Worm (Caenorhabditis elegans) whole organism, L1 larva: ENCODE measurements around the gene dhs-23.

ENCODE experiments used
- C04F5.9 ChIP-seq: sonication (generic microtip); optimal IDR thresholded peaks from 2 replicates; lab custom pipeline; 2016; ENCODE audit warnings: missing genetic modification characterization, missing compliant biosample characterization
- C16A3.4 ChIP-seq: fragments of 150-350 bp; optimal IDR thresholded peaks from 2 replicates; lab custom pipeline; 2014; ENCODE audit warnings: missing biosample characterization, missing genetic modification characterization
- Y116A8C.19 ChIP-seq: sonication (generic microtip); optimal IDR thresholded peaks from 2 replicates; lab custom pipeline; 2016; ENCODE audit warnings: missing compliant biosample characterization, missing genetic modification characterization, borderline replicate concordance
- aha-1 ChIP-seq: fragments of 150-350 bp; optimal IDR thresholded peaks from 2 replicates; lab custom pipeline; 2014; ENCODE audit warnings: missing biosample characterization, missing genetic modification characterization
- aly-2 ChIP-seq: fragments of 150-350 bp; optimal IDR thresholded peaks from 2 replicates; lab custom pipeline; 2014; ENCODE audit warnings: missing biosample characterization, missing genetic modification characterization
- ceh-8 ChIP-seq: fragments of 200-800 bp; sonication (Bioruptor generic); optimal IDR thresholded peaks from 2 replicates; lab custom pipeline; 2018; ENCODE audit warnings: mild to moderate bottlenecking, missing genetic modification characterization, moderate library complexity, missing compliant biosample characterization
- ceh-88 ChIP-seq: fragments of 200-800 bp; sonication (Bioruptor generic); IDR thresholded peaks from 2 replicates; pipeline ENCODE4 v1.3.6; 2022; ENCODE audit warnings: missing genetic modification characterization, missing compliant biosample characterization
- ceh-90 ChIP-seq: sonication (generic microtip); optimal IDR thresholded peaks from 2 replicates; lab custom pipeline; 2016; ENCODE audit warnings: missing genetic modification characterization, missing compliant biosample characterization
- ces-1 ChIP-seq: fragments of 150-350 bp; optimal IDR thresholded peaks from 2 replicates; lab custom pipeline; 2014; ENCODE audit warnings: missing biosample characterization, missing genetic modification reagents, missing genetic modification characterization
- dsc-1 ChIP-seq: sonication (generic microtip); optimal IDR thresholded peaks from 2 replicates; lab custom pipeline; 2016; ENCODE audit warnings: mild to moderate bottlenecking, missing genetic modification characterization, missing compliant biosample characterization
- efl-1 ChIP-seq, 4 experiments: fragments of 150-350 bp; optimal IDR thresholded peaks in 3 of 4; peaks in 1 of 4; 1 replicate in 1 of 4; 2 replicates in 3 of 4; lab custom pipeline; 2014; ENCODE audit warnings: missing biosample characterization in 2 of 4, missing genetic modification characterization in 2 of 4, missing genetic modification reagents in 2 of 4
- efl-3 ChIP-seq: fragments of 200-800 bp; sonication (Bioruptor generic); optimal IDR thresholded peaks from 2 replicates; lab custom pipeline; 2018; ENCODE audit warnings: mild to moderate bottlenecking, missing genetic modification characterization, missing compliant biosample characterization
- egl-13 ChIP-seq: sonication (generic microtip); optimal IDR thresholded peaks from 2 replicates; lab custom pipeline; 2016; ENCODE audit warnings: missing genotype, missing genetic modification reagents, missing genetic modification characterization, missing compliant biosample characterization
- elt-3 ChIP-seq, 6 experiments: fragments of 150-350 bp in 1 of 6; sonication (generic microtip); optimal IDR thresholded peaks; 2 replicates each; lab custom pipeline; 2017 to 2018; ENCODE audit warnings: missing biosample characterization in 6 of 6, missing genetic modification characterization in 6 of 6, inconsistent platforms in 1 of 6
- fkh-8 ChIP-seq: sonication (generic microtip); optimal IDR thresholded peaks from 2 replicates; lab custom pipeline; 2016; ENCODE audit warnings: mild to moderate bottlenecking, missing genetic modification characterization, missing compliant biosample characterization
- hlh-4 ChIP-seq: sonication (generic microtip); optimal IDR thresholded peaks from 2 replicates; lab custom pipeline; 2016; ENCODE audit warnings: mild to moderate bottlenecking, missing genetic modification characterization, missing compliant biosample characterization
- hpl-2 ChIP-seq: fragments of 150-350 bp; optimal IDR thresholded peaks from 2 replicates; lab custom pipeline; 2014; ENCODE audit warnings: missing biosample characterization, missing genetic modification reagents, missing genetic modification characterization
- isw-1 ChIP-seq: fragments of 200-800 bp; sonication (Bioruptor generic); IDR thresholded peaks from 2 replicates; pipeline ENCODE4 v1.3.6; 2022; ENCODE audit warnings: missing genetic modification characterization, missing compliant biosample characterization
- jun-1 ChIP-seq: fragments of 150-350 bp; optimal IDR thresholded peaks from 2 replicates; lab custom pipeline; 2014; ENCODE audit warnings: missing biosample characterization, missing genetic modification reagents, missing genetic modification characterization
- lin-13 ChIP-seq: fragments of 150-350 bp; optimal IDR thresholded peaks from 2 replicates; lab custom pipeline; 2014; ENCODE audit warnings: missing biosample characterization, missing genetic modification reagents, missing genetic modification characterization
- lin-15B ChIP-seq: fragments of 150-350 bp; sonication (generic microtip); optimal IDR thresholded peaks from 3 replicates; lab custom pipeline; 2014; ENCODE audit warnings: missing biosample characterization, missing genetic modification characterization
- lin-35 ChIP-seq, 2 experiments: fragments of 150-350 bp; optimal IDR thresholded peaks; 2 replicates each; lab custom pipeline; 2014; ENCODE audit warnings: missing biosample characterization in 2 of 2, missing genetic modification characterization in 2 of 2, missing genetic modification reagents in 2 of 2
- lin-39 ChIP-seq: fragments of 150-350 bp; optimal IDR thresholded peaks from 2 replicates; lab custom pipeline; 2014; ENCODE audit warnings: missing biosample characterization, missing genetic modification reagents, missing genetic modification characterization
- mab-9 ChIP-seq: fragments of 200-800 bp; sonication (Bioruptor generic); IDR thresholded peaks from 2 replicates; pipeline ENCODE4 v1.3.6; 2022; ENCODE audit warnings: missing genetic modification reagents, missing genetic modification characterization, missing compliant biosample characterization
- mef-2 ChIP-seq: fragments of 150-350 bp; optimal IDR thresholded peaks from 2 replicates; lab custom pipeline; 2014; ENCODE audit warnings: missing biosample characterization, missing genetic modification characterization
- nhr-11 ChIP-seq: fragments of 150-350 bp; optimal IDR thresholded peaks from 2 replicates; lab custom pipeline; 2014; ENCODE audit warnings: missing biosample characterization, missing genetic modification characterization
- nhr-20 ChIP-seq: sonication (generic microtip); optimal IDR thresholded peaks from 2 replicates; lab custom pipeline; 2016; ENCODE audit warnings: mild to moderate bottlenecking, missing genetic modification characterization, missing compliant biosample characterization
- nhr-28 ChIP-seq: fragments of 150-350 bp; optimal IDR thresholded peaks from 2 replicates; lab custom pipeline; 2014; ENCODE audit warnings: missing biosample characterization, missing genetic modification characterization
- nhr-47 ChIP-seq: sonication (generic microtip); optimal IDR thresholded peaks from 2 replicates; lab custom pipeline; 2016; ENCODE audit warnings: mild to moderate bottlenecking, missing genetic modification characterization, moderate library complexity, missing compliant biosample characterization
- nhr-76 ChIP-seq: sonication (generic microtip); optimal IDR thresholded peaks from 2 replicates; lab custom pipeline; 2017; ENCODE audit warnings: missing biosample characterization, missing genetic modification characterization
- nhr-84 ChIP-seq: sonication (generic microtip); optimal IDR thresholded peaks from 2 replicates; lab custom pipeline; 2017; ENCODE audit warnings: missing biosample characterization, missing genetic modification characterization
- pag-3 ChIP-seq: sonication (generic microtip); optimal IDR thresholded peaks from 2 replicates; lab custom pipeline; 2017; ENCODE audit warnings: missing genetic modification characterization, mild to moderate bottlenecking, missing compliant biosample characterization, antibody characterized with exemption, borderline replicate concordance; ENCODE audit not compliant: insufficient read depth
- pax-3 ChIP-seq: fragments of 200-800 bp; sonication (Bioruptor generic); optimal IDR thresholded peaks from 2 replicates; lab custom pipeline; 2018; ENCODE audit warnings: mild to moderate bottlenecking, missing genetic modification characterization, moderate library complexity, missing compliant biosample characterization
- snu-23 ChIP-seq: sonication (generic microtip); optimal IDR thresholded peaks from 2 replicates; lab custom pipeline; 2016; ENCODE audit warnings: missing genetic modification characterization, missing compliant biosample characterization
- swsn-7 ChIP-seq: sonication (generic microtip); optimal IDR thresholded peaks from 2 replicates; lab custom pipeline; 2016; ENCODE audit warnings: missing genetic modification characterization, missing compliant biosample characterization
- tbx-2 ChIP-seq: sonication (generic microtip); optimal IDR thresholded peaks from 2 replicates; lab custom pipeline; 2016; ENCODE audit warnings: missing genetic modification characterization, missing compliant biosample characterization
- zag-1 ChIP-seq: fragments of 150-350 bp; optimal IDR thresholded peaks from 2 replicates; lab custom pipeline; 2014; ENCODE audit warnings: missing biosample characterization, missing genetic modification characterization
- zip-4 ChIP-seq: fragments of 200-800 bp; sonication (Bioruptor generic); optimal IDR thresholded peaks from 2 replicates; lab custom pipeline; 2018; ENCODE audit warnings: mild to moderate bottlenecking, missing genetic modification characterization, moderate library complexity, missing compliant biosample characterization
- ztf-4 ChIP-seq: fragments of 150-350 bp; optimal IDR thresholded peaks from 2 replicates; lab custom pipeline; 2014; ENCODE audit warnings: missing biosample characterization, missing genetic modification characterization

dhs-23 gene

ce11 chrV:15380857-15381256, at the start of gene dhs-23:
dhs-23 (plus strand) TSS chrV:15381219.
- no peak for TF ChIP-seq jun-1 (tag; lab: Kevin White, UChicago)
- TF ChIP-seq efl-1 (optimal IDR thresholded peaks at IDR 0.05; lab: Kevin White, UChicago) = no peak
- peak in 1 of 2 experiments; percentile 29 for TF ChIP-seq efl-1 (GFP tag; optimal IDR thresholded peaks at IDR 0.05 in 1 of 2; lab: Kevin White, UChicago)
- no peak for TF ChIP-seq C16A3.4 (tag; lab: Kevin White, UChicago)
- no peak for TF ChIP-seq ceh-90
- no peak for TF ChIP-seq mab-9
- no peak for TF ChIP-seq nhr-84 (tag; lab: Kevin White, UChicago)
- TF ChIP-seq nhr-47 (tag; lab: Kevin White, UChicago) = no peak
- no peak for TF ChIP-seq egl-13
- TF ChIP-seq pag-3 (tag; lab: Kevin White, UChicago) = no peak
- no peak for TF ChIP-seq ceh-88 (GFP tag; lab: Robert Waterston, UW)
- peak; percentile 54 for TF ChIP-seq nhr-20 (tag; lab: Kevin White, UChicago)
- TF ChIP-seq, all 84 proteins: peak for 2

ce11 chrV:15332851-15333250, 48.2 kb upstream of the dhs-23 start, which contains the start of gene srw-113:
srw-113 (plus strand) TSS chrV:15333151.
- TF ChIP-seq ces-1 (GFP tag; lab: Kevin White, UChicago) = no peak
- no peak for TF ChIP-seq efl-1 (optimal IDR thresholded peaks at IDR 0.05; lab: Kevin White, UChicago)
- peak in 1 of 2 experiments; percentile 13 for TF ChIP-seq efl-1 (GFP tag; optimal IDR thresholded peaks at IDR 0.05 in 1 of 2; lab: Kevin White, UChicago)

ce11 chrV:15337405-15337804, 43.6 kb upstream of the dhs-23 start, which contains the start of gene wrt-7:
wrt-7 (minus strand) TSS chrV:15337505.
- no peak for TF ChIP-seq snu-23 (GFP tag; lab: Kevin White, UChicago)
- peak; percentile 21 for TF ChIP-seq pax-3 (tag; lab: Kevin White, UChicago)
- TF ChIP-seq nhr-47 (tag; lab: Kevin White, UChicago) = no peak
- TF ChIP-seq Y116A8C.19 = no peak
- TF ChIP-seq aly-2 (tag; lab: Kevin White, UChicago) = no peak
- TF ChIP-seq tbx-2 (tag; lab: Kevin White, UChicago) = no peak
- no peak for TF ChIP-seq dsc-1 (tag; lab: Kevin White, UChicago)
- no peak for TF ChIP-seq ceh-88 (GFP tag; lab: Robert Waterston, UW)

ce11 chrV:15339363-15339762, 41.7 kb upstream of the dhs-23 start, which contains the start of gene clec-228:
clec-228 (minus strand) TSS chrV:15339463.
- TF ChIP-seq nhr-84 (tag; lab: Kevin White, UChicago) (no peak), fkh-8 (tag; lab: Kevin White, UChicago) (no peak), ceh-8 (GFP tag; lab: Kevin White, UChicago) (no peak), hpl-2 (GFP tag; lab: Kevin White, UChicago) (no peak), elt-3 (tag; optimal IDR thresholded peaks at IDR 0.05; lab: Kevin White, UChicago) (no peak), nhr-11 (tag; lab: Kevin White, UChicago) (no peak), lin-35 (GFP tag; optimal IDR thresholded peaks at IDR 0.05; lab: Kevin White, UChicago) (no peak), lin-39 (tag; lab: Kevin White, UChicago) (no peak), zag-1 (tag; lab: Kevin White, UChicago) (no peak), zip-4 (GFP tag; lab: Kevin White, UChicago) (no peak), hlh-4 (tag; lab: Kevin White, UChicago) (no peak), efl-3 (no peak), mef-2 (no peak), jun-1 (tag; lab: Kevin White, UChicago) (no peak), C04F5.9 (no peak)

ce11 chrV:15341404-15341803, 39.6 kb upstream of the dhs-23 start, which contains the start of gene clec-229:
clec-229 (minus strand) TSS chrV:15341504.
- TF ChIP-seq nhr-20 (tag; lab: Kevin White, UChicago) = no peak
- TF ChIP-seq lin-13 (GFP tag; lab: Kevin White, UChicago) = no peak
- TF ChIP-seq isw-1 = no peak
- no peak for TF ChIP-seq efl-3
- no peak for TF ChIP-seq pag-3 (tag; lab: Kevin White, UChicago)
- TF ChIP-seq swsn-7 (tag; lab: Kevin White, UChicago) = no peak
- TF ChIP-seq ztf-4 = no peak
- TF ChIP-seq hpl-2 (GFP tag; lab: Kevin White, UChicago) = no peak
- no peak for TF ChIP-seq nhr-28 (tag; lab: Kevin White, UChicago)
- no peak for TF ChIP-seq C04F5.9
- no peak for TF ChIP-seq Y116A8C.19
- no peak for TF ChIP-seq lin-15B
- no peak for TF ChIP-seq aha-1
- no peak for TF ChIP-seq nhr-76 (tag; lab: Kevin White, UChicago)
- TF ChIP-seq, all 84 proteins: peak for 0
